Worm (Caenorhabditis elegans) whole organism, young adult: ENCODE results near the gene aqp-1.

Experiments used
- B0035.1 ChIP-seq: sonication (generic microtip); optimal IDR thresholded peaks from 2 replicates; lab custom pipeline; 2016; ENCODE audit warnings: missing genetic modification characterization, mild to moderate bottlenecking, missing compliant biosample characterization, missing genotype, missing genetic modification reagents
- F33H1.4 ChIP-seq: fragments of 200-800 bp; sonication (Bioruptor generic); IDR thresholded peaks from 2 replicates; pipeline ENCODE4 v1.3.6; 2022; ENCODE audit warnings: missing genetic modification reagents, missing genetic modification characterization, missing compliant biosample characterization
- F49E8.2 ChIP-seq: sonication (generic microtip); optimal IDR thresholded peaks from 3 replicates; lab custom pipeline; 2017; ENCODE audit warnings: missing genetic modification characterization, mild to moderate bottlenecking, missing compliant biosample characterization, antibody characterized with exemption, moderate library complexity; ENCODE audit not compliant: insufficient read depth
- F57A8.1 ChIP-seq: fragments of 200-800 bp; sonication (Bioruptor generic); optimal IDR thresholded peaks from 2 replicates; lab custom pipeline; 2018; ENCODE audit warnings: mild to moderate bottlenecking, missing genetic modification characterization, moderate library complexity, missing compliant biosample characterization
- K11D2.4 ChIP-seq: fragments of 200-800 bp; sonication (Bioruptor generic); IDR thresholded peaks from 2 replicates; pipeline ENCODE4 v1.3.6; 2022; ENCODE audit warnings: missing genetic modification reagents, missing genetic modification characterization, missing compliant biosample characterization
- ets-4 ChIP-seq: fragments of 200-800 bp; sonication (Bioruptor generic); optimal IDR thresholded peaks from 2 replicates; lab custom pipeline; 2018; ENCODE audit warnings: mild to moderate bottlenecking, missing genetic modification characterization, missing compliant biosample characterization
- lin-54 ChIP-seq: fragments of 200-800 bp; sonication (Bioruptor generic); optimal IDR thresholded peaks from 2 replicates; lab custom pipeline; 2018; ENCODE audit warnings: mild to moderate bottlenecking, missing genetic modification characterization, missing compliant biosample characterization
- madf-3 ChIP-seq: fragments of 200-800 bp; sonication (Bioruptor generic); IDR thresholded peaks from 2 replicates; pipeline ENCODE4 v1.3.6; 2022; ENCODE audit warnings: missing genetic modification reagents, missing genetic modification characterization, missing compliant biosample characterization
- mel-28 ChIP-seq: sonication (generic microtip); optimal IDR thresholded peaks from 2 replicates; lab custom pipeline; 2016; ENCODE audit warnings: borderline replicate concordance, mild to moderate bottlenecking, missing genetic modification characterization, missing compliant biosample characterization
- nfya-1 ChIP-seq: sonication (generic microtip); optimal IDR thresholded peaks from 2 replicates; lab custom pipeline; 2017; ENCODE audit warnings: antibody characterized with exemption, missing compliant biosample characterization, missing genetic modification characterization, borderline replicate concordance; ENCODE audit not compliant: insufficient read depth
- nhr-90 ChIP-seq: sonication (generic microtip); optimal IDR thresholded peaks from 2 replicates; lab custom pipeline; 2016; ENCODE audit warnings: missing genotype, mild to moderate bottlenecking, missing genetic modification characterization, missing compliant biosample characterization
- snpc-4 ChIP-seq, 5 experiments: fragments of 150-350 bp in 1 of 5; sonication (generic microtip) in 4 of 5; optimal IDR thresholded peaks; 2 replicates each; lab custom pipeline; 2014 to 2018; ENCODE audit warnings: missing genetic modification characterization in 5 of 5, missing biosample characterization in 3 of 5, antibody characterized with exemption in 2 of 5, mild to moderate bottlenecking in 2 of 5, missing compliant biosample characterization in 2 of 5, missing genotype in 2 of 5, moderate library complexity in 2 of 5, missing genetic modification reagents in 1 of 5
- ztf-18 ChIP-seq: sonication (generic microtip); optimal IDR thresholded peaks from 2 replicates; lab custom pipeline; 2016; ENCODE audit warnings: missing genotype, mild to moderate bottlenecking, missing genetic modification characterization, missing compliant biosample characterization

DNA sequence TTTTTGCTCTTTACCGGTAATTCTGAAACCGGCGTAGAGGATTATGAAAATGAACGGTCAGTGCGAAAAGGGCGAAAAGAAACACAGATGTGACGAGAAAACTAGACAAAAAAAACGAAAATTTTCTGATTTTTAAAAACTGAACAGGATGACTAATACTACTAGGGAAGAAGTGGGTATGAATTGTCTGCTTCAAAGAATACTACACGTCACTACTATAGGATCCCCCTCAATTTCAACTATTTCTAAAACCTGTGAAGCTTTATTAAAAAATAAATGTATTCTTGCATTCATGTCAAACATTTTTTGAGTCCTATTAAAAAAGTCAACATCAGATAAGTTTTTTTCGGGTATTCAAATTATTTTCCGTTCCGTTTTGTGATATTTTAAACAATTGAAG lies 14.1 kb downstream of the aqp-1 start:
- TF ChIP-seq nhr-90 (tag; lab: Kevin White, UChicago) (no peak), snpc-4 (GFP tag; optimal IDR thresholded peaks at IDR 0.05; lab: Kevin White, UChicago) (no peak), snpc-4 (tag; optimal IDR thresholded peaks at IDR 0.05; lab: Kevin White, UChicago) (no peak), K11D2.4 (GFP tag; lab: Robert Waterston, UW) (no peak), nfya-1 (tag; lab: Kevin White, UChicago) (no peak), ets-4 (no peak), F49E8.2 (tag; lab: Kevin White, UChicago) (no peak), madf-3 (GFP tag; lab: Robert Waterston, UW) (no peak), lin-54 (GFP tag; lab: Kevin White, UChicago) (no peak), B0035.1 (tag; lab: Kevin White, UChicago) (no peak), mel-28 (tag; lab: Kevin White, UChicago) (no peak), F57A8.1 (GFP tag; lab: Kevin White, UChicago) (no peak), ztf-18 (tag; lab: Kevin White, UChicago) (no peak), F33H1.4 (GFP tag; lab: Robert Waterston, UW) (no peak)
